Fruit fly (Drosophila melanogaster) whole organism, embryonic: Measurements from ENCODE around the gene dbo.

Experiments used
- Ada2b ChIP-seq: fragments of 200-800 bp; sonication (Bioruptor generic); IDR thresholded peaks from 2 replicates; pipeline ENCODE4 v1.3.6; 2022; ENCODE audit warnings: missing biosample characterization, missing genetic modification characterization
- Bdp1 ChIP-seq: fragments of 200-800 bp; sonication (Bioruptor generic); optimal IDR thresholded peaks from 3 replicates; lab custom pipeline; 2016; ENCODE audit warnings: missing biosample characterization, missing genetic modification characterization
- CG10565 ChIP-seq: fragments of 200-800 bp; sonication (Bioruptor generic); optimal IDR thresholded peaks from 3 replicates; lab custom pipeline; 2016; ENCODE audit warnings: missing biosample characterization, mild to moderate bottlenecking, missing genetic modification characterization
- CG10959 ChIP-seq: fragments of 200-800 bp; sonication (Bioruptor generic); IDR thresholded peaks from 2 replicates; pipeline ENCODE4 v1.3.6; 2022; ENCODE audit warnings: missing biosample characterization, missing genetic modification characterization
- CG11695 ChIP-seq: fragments of 200-800 bp; sonication (Bioruptor generic); IDR thresholded peaks from 3 replicates; pipeline ENCODE4 v1.3.6; 2022; ENCODE audit warnings: missing biosample characterization, missing genetic modification characterization
- CG11696 ChIP-seq: fragments of 200-800 bp; sonication (Bioruptor generic); IDR thresholded peaks from 2 replicates; pipeline ENCODE4 v1.3.6; 2022; ENCODE audit warnings: missing biosample characterization, missing genetic modification characterization
- CG1233 ChIP-seq: fragments of 200-800 bp; sonication (Bioruptor generic); optimal IDR thresholded peaks from 4 replicates; lab custom pipeline; 2018; ENCODE audit warnings: missing biosample characterization, mild to moderate bottlenecking, missing genetic modification characterization
- CG12744 ChIP-seq: fragments of 200-800 bp; sonication (Bioruptor generic); optimal IDR thresholded peaks from 2 replicates; lab custom pipeline; 2016; ENCODE audit warnings: missing biosample characterization, missing genetic modification characterization
- CG13894 ChIP-seq: fragments of 200-800 bp; sonication (Bioruptor generic); optimal IDR thresholded peaks from 3 replicates; lab custom pipeline; 2018; ENCODE audit warnings: missing biosample characterization, mild to moderate bottlenecking, missing genetic modification characterization, moderate library complexity
- CG14014 ChIP-seq: fragments of 200-800 bp; sonication (Bioruptor generic); IDR thresholded peaks from 2 replicates; pipeline ENCODE4 v1.3.6; 2022; ENCODE audit warnings: missing biosample characterization, missing genetic modification characterization
- CG17612 ChIP-seq: fragments of 200-800 bp; sonication (Bioruptor generic); IDR thresholded peaks from 2 replicates; pipeline ENCODE4 v1.3.6; 2022; ENCODE audit warnings: missing biosample characterization, missing genetic modification characterization
- CG17829 ChIP-seq: fragments of 200-800 bp; optimal IDR thresholded peaks from 2 replicates; lab custom pipeline; 2019; ENCODE audit warnings: missing biosample characterization, mild to moderate bottlenecking, missing genetic modification characterization, moderate library complexity
- CG18262 ChIP-seq: fragments of 200-800 bp; optimal IDR thresholded peaks from 3 replicates; lab custom pipeline; 2019; ENCODE audit warnings: missing biosample characterization, mild to moderate bottlenecking, missing genetic modification characterization, moderate library complexity
- CG18764 ChIP-seq: fragments of 200-800 bp; sonication (Bioruptor generic); optimal IDR thresholded peaks from 3 replicates; lab custom pipeline; 2016; ENCODE audit warnings: missing biosample characterization, missing genetic modification characterization
- CG31365 ChIP-seq: fragments of 200-800 bp; sonication (Bioruptor generic); optimal IDR thresholded peaks from 2 replicates; lab custom pipeline; 2018; ENCODE audit warnings: missing biosample characterization, mild to moderate bottlenecking, missing genetic modification characterization
- CG3281 ChIP-seq: fragments of 200-800 bp; sonication (Bioruptor generic); optimal IDR thresholded peaks from 3 replicates; lab custom pipeline; 2017; ENCODE audit warnings: missing biosample characterization, mild to moderate bottlenecking, missing genetic modification characterization
- CG33213 ChIP-seq: fragments of 200-800 bp; sonication (Bioruptor generic); optimal IDR thresholded peaks from 3 replicates; lab custom pipeline; 2016; ENCODE audit warnings: missing biosample characterization, missing genetic modification characterization
- CG4328 ChIP-seq: fragments of 200-800 bp; sonication (Bioruptor generic); optimal IDR thresholded peaks from 3 replicates; lab custom pipeline; 2017; ENCODE audit warnings: missing biosample characterization, missing genetic modification reagents, missing genetic modification characterization
- CG4617 ChIP-seq: fragments of 200-800 bp; sonication (Bioruptor generic); optimal IDR thresholded peaks from 3 replicates; lab custom pipeline; 2016; ENCODE audit warnings: missing biosample characterization, missing genetic modification characterization, borderline replicate concordance
- CG5245 ChIP-seq: fragments of 200-800 bp; sonication (Bioruptor generic); optimal IDR thresholded peaks from 3 replicates; lab custom pipeline; 2016; ENCODE audit warnings: missing biosample characterization, missing genetic modification characterization
- CG7786 ChIP-seq: fragments of 200-800 bp; sonication (Bioruptor generic); optimal IDR thresholded peaks from 2 replicates; lab custom pipeline; 2016; ENCODE audit warnings: missing biosample characterization, missing genetic modification characterization
- CG7963 ChIP-seq: fragments of 200-800 bp; sonication (Bioruptor generic); IDR thresholded peaks from 3 replicates; pipeline ENCODE4 v1.3.6; 2022; ENCODE audit warnings: missing biosample characterization, missing genetic modification characterization; ENCODE audit not compliant: partially characterized antibody
- CG8924 ChIP-seq: fragments of 200-800 bp; optimal IDR thresholded peaks from 3 replicates; lab custom pipeline; 2019; ENCODE audit warnings: missing biosample characterization, mild to moderate bottlenecking, missing genetic modification characterization, moderate library complexity
- CG9727 ChIP-seq: fragments of 200-800 bp; sonication (Bioruptor generic); optimal IDR thresholded peaks from 3 replicates; lab custom pipeline; 2017; ENCODE audit warnings: missing biosample characterization, mild to moderate bottlenecking, missing genetic modification characterization
- CrebB ChIP-seq: fragments of 200-800 bp; sonication (Bioruptor generic); optimal IDR thresholded peaks from 3 replicates; lab custom pipeline; 2018; ENCODE audit warnings: missing biosample characterization, mild to moderate bottlenecking, missing genetic modification characterization
- Doc3 ChIP-seq: fragments of 200-800 bp; sonication (Bioruptor generic); IDR thresholded peaks from 3 replicates; pipeline ENCODE4 v1.3.6; 2022; ENCODE audit warnings: missing biosample characterization, missing genetic modification characterization; ENCODE audit not compliant: partially characterized antibody
- Gsc ChIP-seq: fragments of 200-800 bp; sonication (Bioruptor generic); IDR thresholded peaks from 2 replicates; pipeline ENCODE4 v1.3.6; 2022; ENCODE audit warnings: missing biosample characterization, missing genetic modification characterization
- HHEX ChIP-seq: fragments of 200-800 bp; sonication (Bioruptor generic); optimal IDR thresholded peaks from 3 replicates; lab custom pipeline; 2017; ENCODE audit warnings: missing biosample characterization, mild to moderate bottlenecking, missing genetic modification characterization, missing genetic modification reagents
- Hand ChIP-seq: fragments of 200-800 bp; sonication (Bioruptor generic); optimal IDR thresholded peaks from 2 replicates; lab custom pipeline; 2017; ENCODE audit warnings: mild to moderate bottlenecking, missing biosample characterization, missing genetic modification reagents, missing genetic modification characterization
- Hsf ChIP-seq: fragments of 200-800 bp; sonication (Bioruptor generic); optimal IDR thresholded peaks from 3 replicates; lab custom pipeline; 2016; ENCODE audit warnings: missing biosample characterization, missing genetic modification characterization
- Oli ChIP-seq: fragments of 200-800 bp; sonication (Bioruptor generic); optimal IDR thresholded peaks from 2 replicates; lab custom pipeline; 2018; ENCODE audit warnings: missing biosample characterization, mild to moderate bottlenecking, missing genetic modification characterization, moderate library complexity
- Sin3A ChIP-seq: fragments of >200 bp; optimal IDR thresholded peaks from 2 replicates; lab custom pipeline; 2018
- Taf1 ChIP-seq: fragments of 200-800 bp; sonication (Bioruptor generic); IDR thresholded peaks from 2 replicates; pipeline ENCODE4 v1.3.6; 2022; ENCODE audit warnings: missing biosample characterization, missing genetic modification characterization
- Xrp1 ChIP-seq: fragments of 200-800 bp; sonication (Bioruptor generic); IDR thresholded peaks from 2 replicates; pipeline ENCODE4 v1.3.6; 2022; ENCODE audit warnings: missing biosample characterization, missing genetic modification characterization
- az2 ChIP-seq: fragments of 200-800 bp; sonication (Bioruptor generic); optimal IDR thresholded peaks from 3 replicates; lab custom pipeline; 2016; ENCODE audit warnings: missing biosample characterization, missing genetic modification characterization
- bowl ChIP-seq: fragments of 200-800 bp; sonication (Bioruptor generic); IDR thresholded peaks from 2 replicates; pipeline ENCODE4 v1.3.6; 2022; ENCODE audit warnings: missing biosample characterization, missing genetic modification characterization
- corto ChIP-seq: fragments of 200-800 bp; sonication (Bioruptor generic); optimal IDR thresholded peaks from 2 replicates; lab custom pipeline; 2016; ENCODE audit warnings: missing biosample characterization, mild to moderate bottlenecking, missing genetic modification characterization, moderate library complexity
- dpn ChIP-seq, 2 experiments: fragments of 200-800 bp; sonication (Bioruptor generic); optimal IDR thresholded peaks; 3 replicates each; lab custom pipeline; 2016; ENCODE audit warnings: missing biosample characterization in 2 of 2, missing genetic modification characterization in 2 of 2
- ems ChIP-seq: fragments of 200-800 bp; sonication (Bioruptor generic); optimal IDR thresholded peaks from 3 replicates; lab custom pipeline; 2016; ENCODE audit warnings: missing biosample characterization, missing genetic modification characterization
- ftz-f1 ChIP-seq: fragments of 200-800 bp; sonication (Bioruptor generic); optimal IDR thresholded peaks from 2 replicates; lab custom pipeline; 2016; ENCODE audit warnings: missing biosample characterization, missing genetic modification characterization
- gcm2 ChIP-seq: fragments of 200-800 bp; sonication (Bioruptor generic); optimal IDR thresholded peaks from 2 replicates; lab custom pipeline; 2016; ENCODE audit warnings: missing biosample characterization, missing genetic modification characterization
- klu ChIP-seq: fragments of 200-800 bp; sonication (Bioruptor generic); IDR thresholded peaks from 2 replicates; pipeline ENCODE4 v1.3.6; 2022; ENCODE audit warnings: missing biosample characterization, missing genetic modification characterization
- lola ChIP-seq, 3 experiments: fragments of >200 bp in 2 of 3; fragments of 200-800 bp in 1 of 3; sonication (Bioruptor generic) in 1 of 3; optimal IDR thresholded peaks; 2 replicates each; lab custom pipeline; 2017 to 2019; ENCODE audit warnings: missing biosample characterization in 3 of 3, missing genetic modification characterization in 3 of 3, mild to moderate bottlenecking in 1 of 3, moderate library complexity in 1 of 3
- nerfin-2 ChIP-seq: fragments of 200-800 bp; sonication (Bioruptor generic); IDR thresholded peaks from 2 replicates; pipeline ENCODE4 v1.3.6; 2022; ENCODE audit warnings: missing biosample characterization, missing genetic modification characterization; ENCODE audit not compliant: partially characterized antibody
- nmo ChIP-seq: fragments of 200-800 bp; sonication (Bioruptor generic); optimal IDR thresholded peaks from 2 replicates; lab custom pipeline; 2018; ENCODE audit warnings: missing biosample characterization, mild to moderate bottlenecking, missing genetic modification characterization, moderate library complexity
- pho ChIP-seq: fragments of 200-800 bp; sonication (Bioruptor generic); optimal IDR thresholded peaks from 2 replicates; lab custom pipeline; 2016; ENCODE audit warnings: missing biosample characterization, missing genetic modification characterization
- sens-2 ChIP-seq: fragments of 200-800 bp; sonication (Bioruptor generic); IDR thresholded peaks from 2 replicates; pipeline ENCODE4 v1.3.6; 2022; ENCODE audit warnings: missing biosample characterization, missing genetic modification characterization
- seq ChIP-seq: fragments of 200-800 bp; sonication (Bioruptor generic); IDR thresholded peaks from 2 replicates; pipeline ENCODE4 v1.3.6; 2022; ENCODE audit warnings: missing biosample characterization, missing genetic modification characterization
- tio ChIP-seq: fragments of 200-800 bp; sonication (Bioruptor generic); optimal IDR thresholded peaks from 2 replicates; lab custom pipeline; 2017; ENCODE audit warnings: missing biosample characterization, missing genetic modification characterization, inconsistent platforms
- toy ChIP-seq: fragments of 200-800 bp; sonication (Bioruptor generic); IDR thresholded peaks from 2 replicates; pipeline ENCODE4 v1.3.6; 2022; ENCODE audit warnings: missing biosample characterization, missing genetic modification characterization
- trem ChIP-seq: fragments of 200-800 bp; optimal IDR thresholded peaks from 3 replicates; lab custom pipeline; 2019; ENCODE audit warnings: missing biosample characterization, mild to moderate bottlenecking, missing genetic modification characterization, moderate library complexity
- vfl ChIP-seq: fragments of 200-800 bp; sonication (Bioruptor generic); optimal IDR thresholded peaks from 2 replicates; lab custom pipeline; 2016; ENCODE audit warnings: missing biosample characterization, missing genetic modification characterization

Gene dbo

DNA sequence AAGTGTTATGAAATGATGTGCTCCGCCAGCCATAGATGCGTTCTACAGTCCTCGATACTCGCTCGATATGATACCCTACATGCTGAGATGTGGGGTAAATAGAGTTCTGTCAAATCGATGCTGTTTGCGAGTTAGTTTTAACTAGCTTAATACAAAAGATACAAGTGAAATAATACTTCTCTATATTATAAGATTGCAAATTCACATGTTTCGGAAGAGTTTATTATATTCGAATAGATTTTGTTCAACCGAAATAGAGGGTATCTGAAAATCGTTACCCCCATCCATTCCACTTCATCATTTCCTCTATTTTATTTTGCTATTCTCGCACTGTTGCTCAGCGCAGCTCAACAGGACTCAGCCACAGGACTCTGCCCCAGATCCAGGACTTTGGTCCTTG is 32.4 kb upstream of the dbo start (continued):
- no peak for TF ChIP-seq nerfin-2 (GFP tag; lab: Robert Waterston, UW)
- no peak for TF ChIP-seq bowl (GFP tag; lab: Robert Waterston, UW)
- TF ChIP-seq CG3281 (GFP tag; lab: Kevin White, UChicago), result no peak
- TF ChIP-seq trem (tag; lab: Kevin White, UChicago), result no peak
- TF ChIP-seq sens-2 (GFP tag; lab: Robert Waterston, UW), result peak; percentile 15; the same call in 1 of the 2 replicates
- TF ChIP-seq CG13894 (tag; lab: Kevin White, UChicago), result no peak
- no peak for TF ChIP-seq CG10565 (GFP tag; lab: Kevin White, UChicago)
- peak; percentile 57 for TF ChIP-seq nmo (GFP tag; lab: Kevin White, UChicago)
- TF ChIP-seq CG5245 (GFP tag; lab: Kevin White, UChicago), result peak; percentile 1
- no peak for TF ChIP-seq klu (GFP tag; lab: Robert Waterston, UW)
- no peak for TF ChIP-seq corto (GFP tag; lab: Kevin White, UChicago)
- TF ChIP-seq seq (GFP tag; lab: Robert Waterston, UW), result no peak
- TF ChIP-seq pho (GFP tag; lab: Kevin White, UChicago), result no peak
- TF ChIP-seq CG31365 (tag; lab: Kevin White, UChicago), result no peak
- no peak for TF ChIP-seq CG11696 (GFP tag; lab: Robert Waterston, UW)
- no peak for TF ChIP-seq toy
- no peak for TF ChIP-seq gcm2 (GFP tag; lab: Kevin White, UChicago)
- TF ChIP-seq Sin3A, result no peak
- TF ChIP-seq CG9727 (GFP tag; lab: Kevin White, UChicago), result peak; percentile 79
- no peak for TF ChIP-seq CG1233 (GFP tag; lab: Kevin White, UChicago)
- peak; percentile 78 for TF ChIP-seq Xrp1
- peak; percentile 26 for TF ChIP-seq CG7786 (GFP tag; lab: Kevin White, UChicago)
- no peak for TF ChIP-seq CG4328 (GFP tag; lab: Kevin White, UChicago)
- peak; percentile 36 for TF ChIP-seq az2 (GFP tag; lab: Kevin White, UChicago)
- TF ChIP-seq Bdp1 (GFP tag; lab: Kevin White, UChicago), result no peak
- TF ChIP-seq CG18764, result no peak
- TF ChIP-seq CG12744 (GFP tag; lab: Kevin White, UChicago), result no peak
- no peak for TF ChIP-seq Taf1
- TF ChIP-seq HHEX (GFP tag; lab: Kevin White, UChicago), result no peak
- no peak for TF ChIP-seq CG17829
- peak in 1 of 2 experiments; percentile 26 for TF ChIP-seq dpn (GFP tag; optimal IDR thresholded peaks at IDR 0.05; lab: Kevin White, UChicago)
- TF ChIP-seq vfl (GFP tag; lab: Kevin White, UChicago), result no peak
- peak; percentile 32; the same call in 1 of the 2 replicates for TF ChIP-seq Ada2b (GFP tag; lab: Robert Waterston, UW)
- TF ChIP-seq CG18262 (tag; lab: Kevin White, UChicago), result peak; percentile 56
- TF ChIP-seq CG10959 (GFP tag; lab: Robert Waterston, UW), result peak; percentile 75
- TF ChIP-seq Hsf (GFP tag; lab: Kevin White, UChicago), result peak; percentile 46
- TF ChIP-seq ems (GFP tag; lab: Kevin White, UChicago), result no peak
- 0 out of 2 replicates have a peak, but pooled peaks have one; percentile 44 for TF ChIP-seq CG14014 (GFP tag; lab: Robert Waterston, UW)
- TF ChIP-seq CG11695 (GFP tag; lab: Robert Waterston, UW), result no peak
- peak; percentile 56 for TF ChIP-seq CG8924 (tag; lab: Kevin White, UChicago)
- no peak for TF ChIP-seq CG33213 (GFP tag; lab: Kevin White, UChicago)
- no peak for TF ChIP-seq CG4617 (GFP tag; lab: Kevin White, UChicago)
- no peak for TF ChIP-seq CG17612 (GFP tag; lab: Robert Waterston, UW)
- TF ChIP-seq Doc3, result no peak
- TF ChIP-seq Oli, result peak; percentile 42
- no peak for TF ChIP-seq ftz-f1 (GFP tag; lab: Kevin White, UChicago)
- no peak for TF ChIP-seq Hand
- no peak for TF ChIP-seq CG7963 (GFP tag; lab: Robert Waterston, UW)
- no peak for TF ChIP-seq Gsc
- no peak for TF ChIP-seq CrebB (tag; lab: Kevin White, UChicago)
- peak; percentile 21 for TF ChIP-seq tio (GFP tag; lab: Kevin White, UChicago)
- peak in 1 of 3 experiments; percentile 72 for TF ChIP-seq lola (GFP tag; optimal IDR thresholded peaks at IDR 0.05; lab: Kevin White, UChicago)
